Fruit fly (Drosophila melanogaster) whole organism: Measurements from ENCODE around the gene yellow-e3.

ENCODE experiments used
- pan ChIP-seq: fragments of >200 bp; optimal IDR thresholded peaks from 2 replicates; lab custom pipeline; 2017
- psq ChIP-seq: fragments of >200 bp; optimal IDR thresholded peaks from 2 replicates; lab custom pipeline; 2017

DNA sequence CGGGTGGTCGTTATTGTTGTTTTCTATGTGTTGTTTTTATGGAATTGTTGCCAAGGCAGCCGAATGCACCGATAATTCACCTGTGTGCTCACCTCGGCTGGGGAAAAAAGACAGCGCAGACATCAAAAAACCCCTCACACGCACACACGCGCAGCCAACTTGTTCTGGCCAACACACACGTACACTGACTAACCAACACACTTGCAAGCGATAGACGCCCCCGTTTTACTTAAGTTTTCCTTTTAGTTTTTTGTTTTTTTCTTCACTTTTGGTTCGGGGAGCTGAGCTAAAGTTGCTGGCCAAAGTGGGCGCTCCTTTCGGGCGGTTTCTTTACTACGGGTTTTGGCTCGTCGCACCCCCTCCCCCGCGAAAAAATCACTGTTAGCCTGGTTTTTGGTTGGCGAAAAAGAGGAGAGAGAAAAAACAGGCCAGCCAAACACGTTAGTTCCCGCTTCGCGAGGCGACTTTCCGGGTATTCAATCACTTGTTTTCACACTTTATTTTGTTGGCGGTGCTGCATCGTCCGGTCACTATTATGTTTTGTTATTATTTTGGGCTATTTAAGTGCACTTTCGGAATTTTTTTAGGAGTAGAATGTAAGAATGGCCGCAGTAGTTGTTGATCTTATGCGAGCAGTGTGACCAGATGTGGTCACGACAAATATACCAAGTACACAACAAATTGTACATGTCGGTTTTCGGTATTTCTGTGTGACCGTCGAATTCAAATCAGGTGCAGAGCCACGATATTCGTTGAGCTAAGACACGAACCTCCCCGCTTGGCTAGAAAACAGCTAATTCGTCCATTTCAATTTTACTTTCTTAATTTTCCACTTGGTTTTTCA, 29.9 kb upstream of the yellow-e3 start, which contains the start of gene yrt:
- TF ChIP-seq psq (lab: Kevin White, UChicago) (no peak), pan (lab: Kevin White, UChicago) (no peak)
